Worm (Caenorhabditis elegans) whole organism, L1 larva: ENCODE results near the gene ceh-90.

Source experiments
- C04F5.9 ChIP-seq: sonication (generic microtip); optimal IDR thresholded peaks from 2 replicates; lab custom pipeline; 2016; ENCODE audit warnings: missing genetic modification characterization, missing compliant biosample characterization
- F16B12.6 ChIP-seq: fragments of 150-350 bp; optimal IDR thresholded peaks from 2 replicates; lab custom pipeline; 2014; ENCODE audit warnings: missing biosample characterization, missing genetic modification characterization
- ama-1 ChIP-seq: fragments of 150-350 bp; optimal IDR thresholded peaks from 2 replicates; lab custom pipeline; 2014
- blmp-1 ChIP-seq: fragments of 150-350 bp; optimal IDR thresholded peaks from 2 replicates; lab custom pipeline; 2014; ENCODE audit warnings: missing biosample characterization, missing genetic modification characterization
- ceh-63 ChIP-seq: fragments of 200-800 bp; sonication (Bioruptor generic); optimal IDR thresholded peaks from 2 replicates; lab custom pipeline; 2018; ENCODE audit warnings: mild to moderate bottlenecking, missing genetic modification characterization, missing compliant biosample characterization
- ceh-8 ChIP-seq: fragments of 200-800 bp; sonication (Bioruptor generic); optimal IDR thresholded peaks from 2 replicates; lab custom pipeline; 2018; ENCODE audit warnings: mild to moderate bottlenecking, missing genetic modification characterization, moderate library complexity, missing compliant biosample characterization
- ceh-82 ChIP-seq, 3 experiments: fragments of 150-350 bp in 1 of 3; sonication (generic microtip) in 2 of 3; optimal IDR thresholded peaks; 2 replicates each; lab custom pipeline; 2014 to 2017; ENCODE audit warnings: missing biosample characterization in 3 of 3, missing genetic modification characterization in 3 of 3
- ceh-90 ChIP-seq: sonication (generic microtip); optimal IDR thresholded peaks from 2 replicates; lab custom pipeline; 2016; ENCODE audit warnings: missing genetic modification characterization, missing compliant biosample characterization
- ces-1 ChIP-seq: fragments of 150-350 bp; optimal IDR thresholded peaks from 2 replicates; lab custom pipeline; 2014; ENCODE audit warnings: missing biosample characterization, missing genetic modification reagents, missing genetic modification characterization
- efl-1 ChIP-seq, 4 experiments: fragments of 150-350 bp; optimal IDR thresholded peaks in 3 of 4; peaks in 1 of 4; 1 replicate in 1 of 4; 2 replicates in 3 of 4; lab custom pipeline; 2014; ENCODE audit warnings: missing biosample characterization in 2 of 4, missing genetic modification characterization in 2 of 4, missing genetic modification reagents in 2 of 4
- egl-13 ChIP-seq: sonication (generic microtip); optimal IDR thresholded peaks from 2 replicates; lab custom pipeline; 2016; ENCODE audit warnings: missing genotype, missing genetic modification reagents, missing genetic modification characterization, missing compliant biosample characterization
- egl-27 ChIP-seq, 2 experiments: fragments of 150-350 bp in 1 of 2; sonication (generic microtip); optimal IDR thresholded peaks; 3 replicates each; lab custom pipeline; 2017 to 2018; ENCODE audit warnings: missing biosample characterization in 2 of 2, missing genetic modification characterization in 2 of 2, missing genetic modification reagents in 2 of 2
- elt-3 ChIP-seq, 6 experiments: fragments of 150-350 bp in 1 of 6; sonication (generic microtip); optimal IDR thresholded peaks; 2 replicates each; lab custom pipeline; 2017 to 2018; ENCODE audit warnings: missing biosample characterization in 6 of 6, missing genetic modification characterization in 6 of 6, inconsistent platforms in 1 of 6
- ets-5 ChIP-seq: fragments of 200-800 bp; sonication (Bioruptor generic); IDR thresholded peaks from 2 replicates; pipeline ENCODE4 v1.3.6; 2022; ENCODE audit warnings: missing genetic modification characterization, missing compliant biosample characterization
- fos-1 ChIP-seq: fragments of 150-350 bp; optimal IDR thresholded peaks from 2 replicates; lab custom pipeline; 2014; ENCODE audit warnings: missing biosample characterization, missing genetic modification characterization
- hlh-17 ChIP-seq: fragments of 200-800 bp; sonication (Bioruptor generic); optimal IDR thresholded peaks from 2 replicates; lab custom pipeline; 2018; ENCODE audit warnings: missing genetic modification characterization, mild to moderate bottlenecking, missing compliant biosample characterization, moderate library complexity, borderline replicate concordance
- hpl-2 ChIP-seq: fragments of 150-350 bp; optimal IDR thresholded peaks from 2 replicates; lab custom pipeline; 2014; ENCODE audit warnings: missing biosample characterization, missing genetic modification reagents, missing genetic modification characterization
- jun-1 ChIP-seq: fragments of 150-350 bp; optimal IDR thresholded peaks from 2 replicates; lab custom pipeline; 2014; ENCODE audit warnings: missing biosample characterization, missing genetic modification reagents, missing genetic modification characterization
- lin-13 ChIP-seq: fragments of 150-350 bp; optimal IDR thresholded peaks from 2 replicates; lab custom pipeline; 2014; ENCODE audit warnings: missing biosample characterization, missing genetic modification reagents, missing genetic modification characterization
- lin-14 ChIP-seq: fragments of 200-800 bp; sonication (Bioruptor generic); optimal IDR thresholded peaks from 2 replicates; lab custom pipeline; 2018; ENCODE audit warnings: mild to moderate bottlenecking, missing genetic modification characterization, moderate library complexity, missing compliant biosample characterization
- lin-15B ChIP-seq: fragments of 150-350 bp; sonication (generic microtip); optimal IDR thresholded peaks from 3 replicates; lab custom pipeline; 2014; ENCODE audit warnings: missing biosample characterization, missing genetic modification characterization
- lir-3 ChIP-seq: sonication (generic microtip); optimal IDR thresholded peaks from 2 replicates; lab custom pipeline; 2016; ENCODE audit warnings: mild to moderate bottlenecking, missing genetic modification characterization, moderate library complexity, missing compliant biosample characterization; ENCODE audit not compliant: poor library complexity
- nhr-11 ChIP-seq: fragments of 150-350 bp; optimal IDR thresholded peaks from 2 replicates; lab custom pipeline; 2014; ENCODE audit warnings: missing biosample characterization, missing genetic modification characterization
- nhr-12 ChIP-seq: sonication (generic microtip); optimal IDR thresholded peaks from 2 replicates; lab custom pipeline; 2017; ENCODE audit warnings: missing biosample characterization, missing genetic modification characterization
- nhr-19 ChIP-seq: fragments of 200-800 bp; sonication (Bioruptor generic); conservative IDR thresholded peaks from 2 replicates; pipeline ENCODE4 v1.3.6; 2022; ENCODE audit warnings: missing genetic modification characterization, missing compliant biosample characterization
- nhr-20 ChIP-seq: sonication (generic microtip); optimal IDR thresholded peaks from 2 replicates; lab custom pipeline; 2016; ENCODE audit warnings: mild to moderate bottlenecking, missing genetic modification characterization, missing compliant biosample characterization
- nhr-237 ChIP-seq: fragments of 150-350 bp; optimal IDR thresholded peaks from 2 replicates; lab custom pipeline; 2014; ENCODE audit warnings: missing biosample characterization, missing genetic modification characterization
- nhr-47 ChIP-seq: sonication (generic microtip); optimal IDR thresholded peaks from 2 replicates; lab custom pipeline; 2016; ENCODE audit warnings: mild to moderate bottlenecking, missing genetic modification characterization, moderate library complexity, missing compliant biosample characterization
- nhr-71 ChIP-seq: sonication (generic microtip); optimal IDR thresholded peaks from 2 replicates; lab custom pipeline; 2016; ENCODE audit warnings: mild to moderate bottlenecking, missing genetic modification characterization, moderate library complexity, missing compliant biosample characterization
- nhr-77 ChIP-seq: fragments of 150-350 bp; optimal IDR thresholded peaks from 2 replicates; lab custom pipeline; 2014; ENCODE audit warnings: missing biosample characterization, missing genetic modification characterization
- nhr-84 ChIP-seq: sonication (generic microtip); optimal IDR thresholded peaks from 2 replicates; lab custom pipeline; 2017; ENCODE audit warnings: missing biosample characterization, missing genetic modification characterization
- nhr-85 ChIP-seq: sonication (generic microtip); peaks from one replicate; lab custom pipeline; 2016; ENCODE audit warnings: missing genetic modification characterization, inconsistent platforms, missing compliant biosample characterization
- pag-3 ChIP-seq: sonication (generic microtip); optimal IDR thresholded peaks from 2 replicates; lab custom pipeline; 2017; ENCODE audit warnings: missing genetic modification characterization, mild to moderate bottlenecking, missing compliant biosample characterization, antibody characterized with exemption, borderline replicate concordance; ENCODE audit not compliant: insufficient read depth
- pax-3 ChIP-seq: fragments of 200-800 bp; sonication (Bioruptor generic); optimal IDR thresholded peaks from 2 replicates; lab custom pipeline; 2018; ENCODE audit warnings: mild to moderate bottlenecking, missing genetic modification characterization, moderate library complexity, missing compliant biosample characterization
- pqm-1 ChIP-seq: sonication (generic microtip); optimal IDR thresholded peaks from 3 replicates; lab custom pipeline; 2017; ENCODE audit warnings: missing biosample characterization, missing genetic modification characterization
- snu-23 ChIP-seq: sonication (generic microtip); optimal IDR thresholded peaks from 2 replicates; lab custom pipeline; 2016; ENCODE audit warnings: missing genetic modification characterization, missing compliant biosample characterization
- sptf-1 ChIP-seq: fragments of 150-350 bp; optimal IDR thresholded peaks from 2 replicates; lab custom pipeline; 2014; ENCODE audit warnings: missing biosample characterization, missing genetic modification characterization
- sup-37 ChIP-seq: fragments of 200-800 bp; sonication (Bioruptor generic); optimal IDR thresholded peaks from 2 replicates; lab custom pipeline; 2018; ENCODE audit warnings: mild to moderate bottlenecking, missing genetic modification characterization, missing compliant biosample characterization
- tbx-2 ChIP-seq: sonication (generic microtip); optimal IDR thresholded peaks from 2 replicates; lab custom pipeline; 2016; ENCODE audit warnings: missing genetic modification characterization, missing compliant biosample characterization
- tlp-1 ChIP-seq: fragments of 150-350 bp; optimal IDR thresholded peaks from 2 replicates; lab custom pipeline; 2014; ENCODE audit warnings: missing biosample characterization, missing genetic modification characterization
- unc-130 ChIP-seq: fragments of 150-350 bp; optimal IDR thresholded peaks from 2 replicates; lab custom pipeline; 2017; ENCODE audit warnings: missing biosample characterization, missing genetic modification characterization, inconsistent platforms
- unc-62 ChIP-seq: fragments of 150-350 bp; optimal IDR thresholded peaks from 2 replicates; lab custom pipeline; 2014; ENCODE audit warnings: missing biosample characterization, missing genetic modification reagents, missing genetic modification characterization
- unc-86 ChIP-seq: sonication (generic microtip); optimal IDR thresholded peaks from 2 replicates; lab custom pipeline; 2016; ENCODE audit warnings: missing genetic modification characterization, missing compliant biosample characterization
- vab-15 ChIP-seq: sonication (generic microtip); optimal IDR thresholded peaks from 2 replicates; lab custom pipeline; 2017; ENCODE audit warnings: missing genotype, mild to moderate bottlenecking, missing genetic modification characterization, missing compliant biosample characterization
- xbp-1 ChIP-seq: sonication (generic microtip); optimal IDR thresholded peaks from 2 replicates; lab custom pipeline; 2016; ENCODE audit warnings: missing genetic modification characterization, missing compliant biosample characterization
- zag-1 ChIP-seq: fragments of 150-350 bp; optimal IDR thresholded peaks from 2 replicates; lab custom pipeline; 2014; ENCODE audit warnings: missing biosample characterization, missing genetic modification characterization
- ztf-11 ChIP-seq, 2 experiments: sonication (generic microtip); optimal IDR thresholded peaks; 2 replicates each; lab custom pipeline; 2016 to 2017; ENCODE audit warnings: missing genetic modification characterization in 2 of 2, missing biosample characterization in 1 of 2, missing compliant biosample characterization in 1 of 2
- ztf-4 ChIP-seq: fragments of 150-350 bp; optimal IDR thresholded peaks from 2 replicates; lab custom pipeline; 2014; ENCODE audit warnings: missing biosample characterization, missing genetic modification characterization

ceh-90 gene

ce11 chrX:14178688-14179087, 21.9 kb upstream of the ceh-90 start, which contains the start of gene C37E2.10:
TSS of gene C37E2.10 (plus strand) at chrX:14178988.
- TF ChIP-seq ceh-63 (GFP tag; lab: Kevin White, UChicago) (no peak), nhr-12 (no peak), lin-13 (GFP tag; lab: Kevin White, UChicago) (no peak), elt-3 (tag; optimal IDR thresholded peaks at IDR 0.05; lab: Kevin White, UChicago) (no peak), sptf-1 (no peak), ztf-11 (tag; optimal IDR thresholded peaks at IDR 0.05; lab: Kevin White, UChicago) (no peak), xbp-1 (no peak), ceh-8 (GFP tag; lab: Kevin White, UChicago) (no peak), tbx-2 (tag; lab: Kevin White, UChicago) (no peak), nhr-19 (GFP tag; lab: Robert Waterston, UW) (no peak), pag-3 (tag; lab: Kevin White, UChicago) (no peak), egl-13 (tag; lab: Kevin White, UChicago) (no peak)
- TF ChIP-seq, all 84 proteins: peak for 0

ce11 chrX:14175740-14176139, 18.9 kb upstream of the ceh-90 start, which contains the start of gene C37E2.2:
TSS of gene C37E2.2 (plus strand) at chrX:14176040.
- TF ChIP-seq nhr-85 (tag; lab: Kevin White, UChicago): no peak
- no peak for TF ChIP-seq lin-15B (tag; lab: Kevin White, UChicago)
- no peak for TF ChIP-seq sup-37 (GFP tag; lab: Kevin White, UChicago)
- TF ChIP-seq jun-1 (tag; lab: Kevin White, UChicago): no peak
- TF ChIP-seq sptf-1: no peak
- TF ChIP-seq, all 84 proteins: peak for 0

DNA sequence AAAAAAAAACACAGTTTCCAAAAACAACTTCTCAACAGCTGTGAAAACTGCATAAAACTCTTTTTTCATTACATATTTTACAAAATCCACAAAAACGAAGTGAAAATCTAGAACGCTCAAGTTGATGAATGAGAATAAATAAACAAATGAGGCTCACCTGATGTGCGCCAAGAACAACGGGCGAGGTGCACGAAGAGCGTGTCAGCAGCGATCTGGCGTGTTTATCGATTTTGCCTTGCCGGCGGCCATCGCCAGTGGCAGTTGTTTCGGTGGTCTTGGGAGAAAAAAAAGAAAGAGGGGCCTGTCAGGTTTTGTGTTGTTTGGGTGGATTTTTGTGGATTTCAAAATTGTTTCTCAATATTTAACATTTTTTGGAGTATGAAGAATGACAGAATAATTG, 17.0 kb upstream of the ceh-90 start, which contains the start of gene idhb-1:
Gene idhb-1, minus strand, starts transcription at position 214 of the 400 bp plus-strand sequence.
- TF ChIP-seq zag-1 (tag; lab: Kevin White, UChicago) (peak; percentile 5), unc-86 (tag; lab: Kevin White, UChicago) (peak; percentile 64), tbx-2 (tag; lab: Kevin White, UChicago) (peak; percentile 78), tlp-1 (tag; lab: Kevin White, UChicago) (no peak), nhr-71 (peak; percentile 89), nhr-12 (no peak), ztf-4 (tag; lab: Kevin White, UChicago) (no peak), unc-62 (GFP tag; lab: Kevin White, UChicago) (no peak), unc-130 (peak; percentile 51), fos-1 (peak; percentile 37), ces-1 (no peak), efl-1 (optimal IDR thresholded peaks at IDR 0.05; lab: Kevin White, UChicago) (peak; percentile 61 to 65), efl-1 (GFP tag; optimal IDR thresholded peaks at IDR 0.05 in 1 of 2; lab: Kevin White, UChicago) (peak; percentile 56 to 96), nhr-237 (tag; lab: Kevin White, UChicago) (no peak), lin-14 (GFP tag; lab: Kevin White, UChicago) (peak; percentile 89), ceh-63 (GFP tag; lab: Kevin White, UChicago) (no peak), pqm-1 (tag; lab: Kevin White, UChicago) (no peak), nhr-77 (peak; percentile 57), egl-13 (tag; lab: Kevin White, UChicago) (peak; percentile 60), nhr-11 (no peak), lir-3 (tag; lab: Kevin White, UChicago) (no peak), nhr-20 (tag; lab: Kevin White, UChicago) (peak; percentile 85), ets-5 (GFP tag; lab: Robert Waterston, UW) (no peak), hpl-2 (peak; percentile 47), lin-13 (GFP tag; lab: Kevin White, UChicago) (peak; percentile 69), C04F5.9 (tag; lab: Kevin White, UChicago) (no peak), ceh-90 (no peak), vab-15 (tag; lab: Kevin White, UChicago) (no peak), ama-1 (lab: Kevin White, UChicago) (no peak), snu-23 (GFP tag; lab: Kevin White, UChicago) (peak; percentile 83), pax-3 (tag; lab: Kevin White, UChicago) (no peak), F16B12.6 (peak; percentile 36), nhr-84 (tag; lab: Kevin White, UChicago) (no peak), nhr-47 (tag; lab: Kevin White, UChicago) (peak; percentile 86), xbp-1 (peak; percentile 60), blmp-1 (tag; lab: Kevin White, UChicago) (no peak), hlh-17 (no peak), lin-15B (tag; lab: Kevin White, UChicago) (no peak), ceh-82 (tag; optimal IDR thresholded peaks at IDR 0.05; lab: Kevin White, UChicago) (peak; percentile 71 to 88 (median 75)), egl-27 (tag; optimal IDR thresholded peaks at IDR 0.05; lab: Kevin White, UChicago) (no peak)
